Fruit fly (Drosophila melanogaster) whole organism, wandering third instar larva: Measurements from ENCODE around the gene Als2.

Source experiments
- Jra ChIP-seq: sonication (Bioruptor generic); optimal IDR thresholded peaks from 2 replicates; lab custom pipeline; 2016; ENCODE audit warnings: missing biosample characterization, missing genetic modification characterization
- Mio ChIP-seq: sonication (Bioruptor generic); optimal IDR thresholded peaks from 2 replicates; lab custom pipeline; 2016; ENCODE audit warnings: missing biosample characterization, missing genetic modification characterization
- Myc ChIP-seq: fragments of >200 bp; optimal IDR thresholded peaks from 2 replicates; lab custom pipeline; 2017
- dsf ChIP-seq: sonication (Bioruptor generic); optimal IDR thresholded peaks from 2 replicates; lab custom pipeline; 2016; ENCODE audit warnings: missing biosample characterization, missing genetic modification characterization, borderline replicate concordance
- foxo ChIP-seq, 2 experiments: fragments of 200-800 bp; sonication (Bioruptor generic); optimal IDR thresholded peaks; 2 replicates in 1 of 2; 3 replicates in 1 of 2; lab custom pipeline; 2016 to 2017; ENCODE audit warnings: missing biosample characterization in 2 of 2, missing genetic modification characterization in 2 of 2
- pan ChIP-seq: fragments of >200 bp; optimal IDR thresholded peaks from 2 replicates; lab custom pipeline; 2017
- rgr ChIP-seq: fragments of 200-800 bp; sonication (Bioruptor generic); optimal IDR thresholded peaks from 3 replicates; lab custom pipeline; 2016; ENCODE audit warnings: missing biosample characterization, mild to moderate bottlenecking, missing genetic modification characterization

- TF ChIP-seq Myc (lab: Kevin White, UChicago) (no peak), dsf (GFP tag; lab: Kevin White, UChicago) (no peak), Jra (no peak), foxo (GFP tag; optimal IDR thresholded peaks at IDR 0.05; lab: Kevin White, UChicago) (no peak), rgr (GFP tag; lab: Kevin White, UChicago) (no peak), Mio (GFP tag; lab: Kevin White, UChicago) (no peak), pan (lab: Kevin White, UChicago) (no peak)
Measured at dm6 chr3L:21626036-21626614, 53.4 kb downstream of the Als2 start.
